Fruit fly (Drosophila melanogaster) whole organism, embryonic: ENCODE results near the gene DCTN1-p150.

Experiments used
- ATbp ChIP-seq: fragments of 200-800 bp; sonication (Bioruptor generic); optimal IDR thresholded peaks from 2 replicates; lab custom pipeline; 2017; ENCODE audit warnings: missing biosample characterization, mild to moderate bottlenecking, missing genetic modification characterization, missing genetic modification reagents
- Asciz ChIP-seq: fragments of 200-800 bp; sonication (Bioruptor generic); optimal IDR thresholded peaks from 2 replicates; lab custom pipeline; 2017; ENCODE audit warnings: missing biosample characterization, mild to moderate bottlenecking, missing genetic modification characterization, missing genetic modification reagents
- CG11696 ChIP-seq: fragments of 200-800 bp; sonication (Bioruptor generic); IDR thresholded peaks from 2 replicates; pipeline ENCODE4 v1.3.6; 2022; ENCODE audit warnings: missing biosample characterization, missing genetic modification characterization
- CG12769 ChIP-seq: fragments of 200-800 bp; sonication (Bioruptor generic); optimal IDR thresholded peaks from 2 replicates; lab custom pipeline; 2019; ENCODE audit warnings: missing biosample characterization, mild to moderate bottlenecking, missing genetic modification characterization, moderate library complexity
- CG13624 ChIP-seq: fragments of 200-800 bp; sonication (Bioruptor generic); optimal IDR thresholded peaks from 2 replicates; lab custom pipeline; 2016; ENCODE audit warnings: missing biosample characterization, missing genetic modification characterization
- CG13894 ChIP-seq: fragments of 200-800 bp; sonication (Bioruptor generic); optimal IDR thresholded peaks from 3 replicates; lab custom pipeline; 2018; ENCODE audit warnings: missing biosample characterization, mild to moderate bottlenecking, missing genetic modification characterization, moderate library complexity
- CG14667 ChIP-seq: fragments of 200-800 bp; sonication (Bioruptor generic); IDR thresholded peaks from 2 replicates; pipeline ENCODE4 v1.3.6; 2022; ENCODE audit warnings: missing biosample characterization, missing genetic modification characterization
- CG15479 ChIP-seq: fragments of 200-800 bp; sonication (Bioruptor generic); optimal IDR thresholded peaks from 3 replicates; lab custom pipeline; 2019; ENCODE audit warnings: missing biosample characterization, mild to moderate bottlenecking, missing genetic modification characterization, moderate library complexity
- CG16813 ChIP-seq: fragments of 200-800 bp; sonication (Bioruptor generic); IDR thresholded peaks from 3 replicates; pipeline ENCODE4 v1.3.6; 2022; ENCODE audit warnings: missing biosample characterization, missing genetic modification characterization; ENCODE audit not compliant: partially characterized antibody
- CG17612 ChIP-seq: fragments of 200-800 bp; sonication (Bioruptor generic); IDR thresholded peaks from 2 replicates; pipeline ENCODE4 v1.3.6; 2022; ENCODE audit warnings: missing biosample characterization, missing genetic modification characterization
- CG31224 ChIP-seq: fragments of 200-800 bp; sonication (Bioruptor generic); IDR thresholded peaks from 2 replicates; pipeline ENCODE4 v1.3.6; 2022; ENCODE audit warnings: missing biosample characterization, missing genetic modification characterization
- CG32767 ChIP-seq: fragments of 200-800 bp; sonication (Bioruptor generic); IDR thresholded peaks from 2 replicates; pipeline ENCODE4 v1.3.6; 2022; ENCODE audit warnings: missing biosample characterization, missing genetic modification characterization
- CG4707 ChIP-seq: fragments of 200-800 bp; sonication (Bioruptor generic); optimal IDR thresholded peaks from 2 replicates; lab custom pipeline; 2018; ENCODE audit warnings: missing biosample characterization, mild to moderate bottlenecking, missing genetic modification characterization, moderate library complexity
- CG6654 ChIP-seq: fragments of 200-800 bp; sonication (Bioruptor generic); optimal IDR thresholded peaks from 2 replicates; lab custom pipeline; 2017; ENCODE audit warnings: missing biosample characterization, mild to moderate bottlenecking, missing genetic modification characterization
- CG7357 ChIP-seq: fragments of 200-800 bp; sonication (Bioruptor generic); IDR thresholded peaks from 3 replicates; pipeline ENCODE4 v1.3.6; 2022; ENCODE audit warnings: missing biosample characterization, missing genetic modification characterization
- CG7963 ChIP-seq: fragments of 200-800 bp; sonication (Bioruptor generic); IDR thresholded peaks from 3 replicates; pipeline ENCODE4 v1.3.6; 2022; ENCODE audit warnings: missing biosample characterization, missing genetic modification characterization; ENCODE audit not compliant: partially characterized antibody
- CG8478 ChIP-seq: fragments of >200 bp; optimal IDR thresholded peaks from 2 replicates; lab custom pipeline; 2018
- Dad ChIP-seq: fragments of 200-800 bp; sonication (Bioruptor generic); optimal IDR thresholded peaks from 3 replicates; lab custom pipeline; 2016; ENCODE audit warnings: missing biosample characterization, missing genetic modification characterization
- Dfd ChIP-seq, 2 experiments: fragments of >200 bp; optimal IDR thresholded peaks; 2 replicates each; lab custom pipeline; 2017; ENCODE audit warnings: missing biosample characterization in 2 of 2, missing genetic modification characterization in 2 of 2
- Gsc ChIP-seq: fragments of 200-800 bp; sonication (Bioruptor generic); IDR thresholded peaks from 2 replicates; pipeline ENCODE4 v1.3.6; 2022; ENCODE audit warnings: missing biosample characterization, missing genetic modification characterization
- H15 ChIP-seq: fragments of 200-800 bp; sonication (Bioruptor generic); IDR thresholded peaks from 3 replicates; pipeline ENCODE4 v1.3.6; 2022; ENCODE audit warnings: missing biosample characterization, missing genetic modification characterization
- HLH3B ChIP-seq: fragments of 200-800 bp; sonication (Bioruptor generic); IDR thresholded peaks from 2 replicates; pipeline ENCODE4 v1.3.6; 2022; ENCODE audit warnings: missing biosample characterization, missing genetic modification characterization
- Jarid2 ChIP-seq: fragments of 200-800 bp; sonication (Bioruptor generic); optimal IDR thresholded peaks from 3 replicates; lab custom pipeline; 2017; ENCODE audit warnings: mild to moderate bottlenecking, missing biosample characterization, missing genetic modification reagents, missing genetic modification characterization
- Meics ChIP-seq: fragments of 200-800 bp; sonication (Bioruptor generic); optimal IDR thresholded peaks from 2 replicates; lab custom pipeline; 2017; ENCODE audit warnings: missing biosample characterization, mild to moderate bottlenecking, missing genetic modification characterization
- NC2α ChIP-seq: fragments of 200-800 bp; sonication (Bioruptor generic); optimal IDR thresholded peaks from 2 replicates; lab custom pipeline; 2016; ENCODE audit warnings: missing biosample characterization, missing genetic modification characterization
- Nf-YB ChIP-seq: fragments of 200-800 bp; sonication (Bioruptor generic); optimal IDR thresholded peaks from 3 replicates; lab custom pipeline; 2019; ENCODE audit warnings: missing biosample characterization, mild to moderate bottlenecking, missing genetic modification characterization, moderate library complexity
- Rx ChIP-seq: fragments of 200-800 bp; sonication (Bioruptor generic); IDR thresholded peaks from 2 replicates; pipeline ENCODE4 v1.3.6; 2022; ENCODE audit warnings: missing biosample characterization, missing genetic modification characterization
- Side ChIP-seq: fragments of 200-800 bp; sonication (Bioruptor generic); optimal IDR thresholded peaks from 2 replicates; lab custom pipeline; 2016; ENCODE audit warnings: missing biosample characterization, missing genetic modification characterization
- Sry-δ ChIP-seq: fragments of 200-800 bp; sonication (Bioruptor generic); optimal IDR thresholded peaks from 2 replicates; lab custom pipeline; 2016; ENCODE audit warnings: missing biosample characterization, missing genetic modification characterization
- amos ChIP-seq: fragments of 200-800 bp; sonication (Bioruptor generic); IDR thresholded peaks from 2 replicates; pipeline ENCODE4 v1.3.6; 2022; ENCODE audit warnings: missing biosample characterization, missing genetic modification characterization; ENCODE audit not compliant: partially characterized antibody
- bab2 ChIP-seq: fragments of 200-800 bp; sonication (Bioruptor generic); optimal IDR thresholded peaks from 2 replicates; lab custom pipeline; 2016; ENCODE audit warnings: missing biosample characterization, missing genetic modification characterization
- cas ChIP-seq: fragments of 200-800 bp; sonication (Bioruptor generic); IDR thresholded peaks from 2 replicates; pipeline ENCODE4 v1.3.6; 2022; ENCODE audit warnings: missing biosample characterization, missing genetic modification characterization
- caup ChIP-seq: fragments of 200-800 bp; sonication (Bioruptor generic); optimal IDR thresholded peaks from 3 replicates; lab custom pipeline; 2017; ENCODE audit warnings: missing biosample characterization, mild to moderate bottlenecking, missing genetic modification characterization, moderate library complexity; ENCODE audit not compliant: severe bottlenecking
- chinmo ChIP-seq: fragments of 200-800 bp; sonication (Bioruptor generic); IDR thresholded peaks from 4 replicates; pipeline ENCODE4 v1.3.6; 2022; ENCODE audit warnings: missing biosample characterization, missing genetic modification characterization; ENCODE audit not compliant: partially characterized antibody
- danr ChIP-seq: fragments of 200-800 bp; sonication (Bioruptor generic); IDR thresholded peaks from 2 replicates; pipeline ENCODE4 v1.3.6; 2022; ENCODE audit warnings: missing biosample characterization, missing genetic modification characterization
- dati ChIP-seq: fragments of 200-800 bp; sonication (Bioruptor generic); IDR thresholded peaks from 2 replicates; pipeline ENCODE4 v1.3.6; 2022; ENCODE audit warnings: missing biosample characterization, missing genetic modification characterization
- gcm ChIP-seq: fragments of 200-800 bp; sonication (Bioruptor generic); optimal IDR thresholded peaks from 2 replicates; lab custom pipeline; 2019; ENCODE audit warnings: missing biosample characterization, mild to moderate bottlenecking, missing genetic modification characterization, moderate library complexity
- grau ChIP-seq: fragments of 200-800 bp; optimal IDR thresholded peaks from 3 replicates; lab custom pipeline; 2019; ENCODE audit warnings: missing biosample characterization, mild to moderate bottlenecking, missing genetic modification characterization, moderate library complexity
- ind ChIP-seq: fragments of 200-800 bp; sonication (Bioruptor generic); optimal IDR thresholded peaks from 3 replicates; lab custom pipeline; 2016; ENCODE audit warnings: missing biosample characterization, missing genetic modification characterization
- klu ChIP-seq: fragments of 200-800 bp; sonication (Bioruptor generic); IDR thresholded peaks from 2 replicates; pipeline ENCODE4 v1.3.6; 2022; ENCODE audit warnings: missing biosample characterization, missing genetic modification characterization
- lab ChIP-seq: fragments of 200-800 bp; sonication (Bioruptor generic); optimal IDR thresholded peaks from 3 replicates; lab custom pipeline; 2017; ENCODE audit warnings: missing biosample characterization, missing genetic modification characterization, mild to moderate bottlenecking, moderate library complexity, missing genetic modification reagents
- lov ChIP-seq, 2 experiments: fragments of 200-800 bp in 1 of 2; fragments of >200 bp in 1 of 2; sonication (Bioruptor generic) in 1 of 2; IDR thresholded peaks in 1 of 2; optimal IDR thresholded peaks in 1 of 2; 2 replicates in 1 of 2; 3 replicates in 1 of 2; pipeline versions ENCODE4 v1.3.6 to Lab custom; 2017 to 2022; ENCODE audit warnings: missing biosample characterization in 1 of 2, missing genetic modification characterization in 1 of 2
- pum ChIP-seq: fragments of 200-800 bp; sonication (Bioruptor generic); optimal IDR thresholded peaks from 2 replicates; lab custom pipeline; 2016; ENCODE audit warnings: missing biosample characterization, missing genetic modification characterization
- sc ChIP-seq, 3 experiments: fragments of >200 bp in 2 of 3; fragments of 200-800 bp in 1 of 3; sonication (Bioruptor generic) in 1 of 3; optimal IDR thresholded peaks; 2 replicates in 2 of 3; 3 replicates in 1 of 3; lab custom pipeline; 2017; ENCODE audit warnings: mild to moderate bottlenecking in 1 of 3, missing biosample characterization in 1 of 3, missing genetic modification characterization in 1 of 3, missing genetic modification reagents in 1 of 3
- scrt ChIP-seq: fragments of 200-800 bp; sonication (Bioruptor generic); optimal IDR thresholded peaks from 2 replicates; lab custom pipeline; 2018; ENCODE audit warnings: missing biosample characterization, mild to moderate bottlenecking, missing genetic modification characterization, moderate library complexity
- tgo ChIP-seq: fragments of 200-800 bp; sonication (Bioruptor generic); IDR thresholded peaks from 3 replicates; pipeline ENCODE4 v1.3.6; 2022; ENCODE audit warnings: missing biosample characterization, missing genetic modification characterization
- zen ChIP-seq: fragments of 200-800 bp; sonication (Bioruptor generic); optimal IDR thresholded peaks from 3 replicates; lab custom pipeline; 2018; ENCODE audit warnings: missing biosample characterization, mild to moderate bottlenecking, missing genetic modification characterization, moderate library complexity
- zfh2 ChIP-seq: fragments of 200-800 bp; sonication (Bioruptor generic); optimal IDR thresholded peaks from 2 replicates; lab custom pipeline; 2016; ENCODE audit warnings: missing biosample characterization, missing genetic modification characterization

DCTN1-p150 gene

DNA sequence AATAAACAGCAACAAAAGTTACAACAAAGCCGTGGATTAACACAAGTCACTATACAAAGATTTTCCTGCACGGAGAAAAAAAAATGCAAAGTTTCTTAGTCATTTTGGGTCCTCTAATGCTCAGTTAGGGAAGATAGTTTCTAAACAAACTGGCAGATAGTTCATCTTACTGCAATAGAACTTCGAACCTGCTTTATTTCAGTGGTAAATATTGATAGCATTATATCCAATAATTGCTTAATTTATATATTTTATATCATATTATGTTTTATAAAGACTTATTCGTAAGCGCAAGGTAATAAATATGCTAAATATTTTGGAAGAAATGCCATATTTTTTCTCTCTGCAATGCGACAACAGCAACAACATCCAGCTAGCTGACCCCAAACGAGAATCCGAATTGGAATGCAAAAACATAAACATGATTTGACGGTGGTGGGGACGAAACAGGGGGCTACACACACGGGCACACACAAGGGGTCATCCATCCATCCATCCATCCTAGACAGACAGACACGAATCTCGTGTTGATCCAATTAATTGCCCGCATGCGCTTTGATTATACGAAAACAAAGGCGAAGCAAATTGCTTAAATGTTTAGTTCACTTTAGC lies 17.4 kb upstream of the DCTN1-p150 start (continued):
- TF ChIP-seq grau (tag; lab: Kevin White, UChicago), result peak; percentile 78
- 0 out of 4 replicates have a peak, but pooled peaks have one; percentile 22 for TF ChIP-seq chinmo
- no peak for TF ChIP-seq bab2 (GFP tag; lab: Kevin White, UChicago)
- TF ChIP-seq Meics (GFP tag; lab: Kevin White, UChicago), result peak; percentile 70
- peak; percentile 60 for TF ChIP-seq CG14667
- peak; percentile 16; the same call in 1 of the 2 replicates for TF ChIP-seq Gsc
- peak; percentile 79 for TF ChIP-seq tgo (GFP tag; lab: Robert Waterston, UW)
- 0 out of 2 replicates have a peak, but pooled peaks have one; percentile 46 for TF ChIP-seq CG11696 (GFP tag; lab: Robert Waterston, UW)
- peak; percentile 70 for TF ChIP-seq ATbp (GFP tag; lab: Kevin White, UChicago)
- TF ChIP-seq CG6654 (GFP tag; lab: Kevin White, UChicago), result peak; percentile 20
- TF ChIP-seq CG13894 (tag; lab: Kevin White, UChicago), result no peak
- no peak for TF ChIP-seq dati (GFP tag; lab: Robert Waterston, UW)
- peak; percentile 50 for TF ChIP-seq Rx (GFP tag; lab: Robert Waterston, UW)
- peak; percentile 62 for TF ChIP-seq HLH3B (GFP tag; lab: Robert Waterston, UW)
- peak; percentile 13 for TF ChIP-seq zen (tag; lab: Kevin White, UChicago)
- TF ChIP-seq Asciz (GFP tag; lab: Kevin White, UChicago), result peak; percentile 40
- TF ChIP-seq pum (GFP tag; lab: Kevin White, UChicago), result no peak
- TF ChIP-seq lab, result peak; percentile 75
- no peak for TF ChIP-seq Dad
- no peak for TF ChIP-seq CG16813 (GFP tag; lab: Robert Waterston, UW)
- TF ChIP-seq caup (GFP tag; lab: Kevin White, UChicago), result peak; percentile 51
- TF ChIP-seq Sry-δ (GFP tag; lab: Kevin White, UChicago), result no peak
- peak; percentile 67 for TF ChIP-seq danr
- TF ChIP-seq cas (GFP tag; lab: Robert Waterston, UW), result no peak
- no peak for TF ChIP-seq CG4707 (GFP tag; lab: Kevin White, UChicago)
- no peak for TF ChIP-seq NC2α (GFP tag; lab: Kevin White, UChicago)
- peak; percentile 0 for TF ChIP-seq CG13624
- TF ChIP-seq sc (optimal IDR thresholded peaks at IDR 0.05; lab: Kevin White, UChicago), result no peak
- peak; percentile 58 for TF ChIP-seq sc (GFP tag; optimal IDR thresholded peaks at IDR 0.05; lab: Kevin White, UChicago)
- TF ChIP-seq CG12769 (tag; lab: Kevin White, UChicago), result no peak
- no peak; the same call in 2 of the 3 replicates for TF ChIP-seq H15
- no peak for TF ChIP-seq CG8478 (lab: Kevin White, UChicago)
- no peak for TF ChIP-seq Dfd (GFP tag; optimal IDR thresholded peaks at IDR 0.05; lab: Kevin White, UChicago)
- peak; percentile 26 for TF ChIP-seq Jarid2
- peak; percentile 43 for TF ChIP-seq Nf-YB (GFP tag; lab: Kevin White, UChicago)
- TF ChIP-seq klu (GFP tag; lab: Robert Waterston, UW), result peak; percentile 48; the same call in 1 of the 2 replicates
- TF ChIP-seq scrt (GFP tag; lab: Kevin White, UChicago), result peak; percentile 49
- peak; percentile 62; the same call in 2 of the 3 replicates for TF ChIP-seq CG7357 (GFP tag; lab: Robert Waterston, UW)
- TF ChIP-seq ind (GFP tag; lab: Kevin White, UChicago), result peak; percentile 52
- no peak for TF ChIP-seq CG17612 (GFP tag; lab: Robert Waterston, UW)
- TF ChIP-seq lov (optimal IDR thresholded peaks at IDR 0.05; lab: Kevin White, UChicago), result no peak
- no peak for TF ChIP-seq lov (GFP tag; IDR thresholded peaks at IDR 0.05; lab: Robert Waterston, UW)
- TF ChIP-seq zfh2 (GFP tag; lab: Kevin White, UChicago), result no peak
- no peak for TF ChIP-seq CG7963 (GFP tag; lab: Robert Waterston, UW)
- TF ChIP-seq Side (GFP tag; lab: Kevin White, UChicago), result no peak
- peak; percentile 50 for TF ChIP-seq gcm
- peak; percentile 50; the same call in 1 of the 2 replicates for TF ChIP-seq CG31224 (GFP tag; lab: Robert Waterston, UW)
- TF ChIP-seq CG32767 (GFP tag; lab: Robert Waterston, UW), result peak; percentile 60; the same call in 1 of the 2 replicates
- TF ChIP-seq amos, result no peak
- TF ChIP-seq CG15479 (GFP tag; lab: Kevin White, UChicago), result no peak
